Worm (Caenorhabditis elegans): Measurements from ENCODE around the gene C01B10.6.

ce11 chrIV:6631704-6632272 is 8.2 kb upstream of the C01B10.6 start, which contains the start of the genes cest-5.1 and C01B10.9:
- TF ChIP-seq pqm-1 (tag; optimal IDR thresholded peaks at IDR 0.05) (peak; percentile 18), elt-2 (tag; optimal IDR thresholded peaks at IDR 0.05) (peak; percentile 49), ztf-4 (tag; optimal IDR thresholded peaks at IDR 0.05) (no peak), egl-27 (tag; optimal IDR thresholded peaks at IDR 0.05) (no peak), snpc-4 (tag; optimal IDR thresholded peaks at IDR 0.05) (peak; percentile 31), nhr-25 (tag; optimal IDR thresholded peaks at IDR 0.05) (no peak), nhr-28 (tag; optimal IDR thresholded peaks at IDR 0.05) (no peak), nhr-11 (tag; optimal IDR thresholded peaks at IDR 0.05) (no peak), ama-1 (optimal IDR thresholded peaks at IDR 0.05) (no peak), nhr-237 (tag; optimal IDR thresholded peaks at IDR 0.05) (no peak)

Data from whole organism, L3 larva.